Worm (Caenorhabditis elegans) whole organism, L4 larva: Measurements from ENCODE around the gene aptf-3.

ENCODE experiments used
- ctbp-1 ChIP-seq: fragments of 200-800 bp; sonication (Bioruptor generic); IDR thresholded peaks from 2 replicates; pipeline ENCODE4 v1.3.6; 2022; ENCODE audit warnings: missing genetic modification reagents, missing genetic modification characterization, missing compliant biosample characterization
- zip-11 ChIP-seq: fragments of 200-800 bp; sonication (Bioruptor generic); IDR thresholded peaks from 2 replicates; pipeline ENCODE4 v1.3.6; 2022; ENCODE audit warnings: missing genetic modification characterization, missing compliant biosample characterization

ce11 chrII:8626598-8626997 is 32.6 kb downstream of the aptf-3 start:
- TF ChIP-seq ctbp-1 (GFP tag; lab: Robert Waterston, UW) (no peak), zip-11 (no peak)
